Worm (Caenorhabditis elegans) whole organism, early embryonic: Measurements from ENCODE around the gene F14H3.5.

ENCODE experiments used
- F13C5.2 ChIP-seq: sonication (generic microtip); optimal IDR thresholded peaks from 2 replicates; lab custom pipeline; 2017; ENCODE audit warnings: mild to moderate bottlenecking, missing genetic modification characterization, inconsistent platforms, missing compliant biosample characterization
- aly-1 ChIP-seq: sonication (generic microtip); optimal IDR thresholded peaks from 2 replicates; lab custom pipeline; 2016; ENCODE audit warnings: missing genetic modification characterization, missing compliant biosample characterization
- ama-1 ChIP-seq: fragments of 150-350 bp; optimal IDR thresholded peaks from 2 replicates; lab custom pipeline; 2014
- ceh-13 ChIP-seq: fragments of 200-800 bp; sonication (Bioruptor generic); optimal IDR thresholded peaks from 2 replicates; lab custom pipeline; 2018; ENCODE audit warnings: mild to moderate bottlenecking, missing genetic modification characterization, missing compliant biosample characterization
- ceh-36 ChIP-seq: sonication (generic microtip); optimal IDR thresholded peaks from 2 replicates; lab custom pipeline; 2016; ENCODE audit warnings: missing genetic modification characterization, inconsistent platforms, missing compliant biosample characterization
- flt-1 ChIP-seq: fragments of 200-800 bp; sonication (Bioruptor generic); IDR thresholded peaks from 2 replicates; pipeline ENCODE4 v1.3.6; 2022; ENCODE audit warnings: missing genetic modification characterization, missing compliant biosample characterization
- hmg-4 ChIP-seq: fragments of 200-800 bp; sonication (Bioruptor generic); optimal IDR thresholded peaks from 2 replicates; lab custom pipeline; 2018; ENCODE audit warnings: mild to moderate bottlenecking, missing genetic modification characterization, missing compliant biosample characterization
- pes-1 ChIP-seq: fragments of 200-800 bp; sonication (Bioruptor generic); IDR thresholded peaks from 2 replicates; pipeline ENCODE4 v1.3.6; 2022; ENCODE audit warnings: missing genetic modification reagents, missing genetic modification characterization, missing compliant biosample characterization
- sea-1 ChIP-seq: fragments of 200-800 bp; sonication (Bioruptor generic); conservative IDR thresholded peaks from 2 replicates; pipeline ENCODE4 v1.3.6; 2022; ENCODE audit warnings: missing genetic modification characterization, missing compliant biosample characterization
- tra-4 ChIP-seq: sonication (generic microtip); optimal IDR thresholded peaks from 2 replicates; lab custom pipeline; 2017; ENCODE audit warnings: missing genetic modification characterization, missing compliant biosample characterization

- TF ChIP-seq ama-1 (lab: Kevin White, UChicago) = no peak
- no peak for TF ChIP-seq F13C5.2
- no peak for TF ChIP-seq hmg-4 (GFP tag; lab: Kevin White, UChicago)
- TF ChIP-seq sea-1 (GFP tag; lab: Robert Waterston, UW) = no peak
- TF ChIP-seq aly-1 (tag; lab: Kevin White, UChicago) = no peak
- no peak for TF ChIP-seq tra-4 (tag; lab: Kevin White, UChicago)
- TF ChIP-seq flt-1 = no peak
- TF ChIP-seq ceh-36 = no peak
- TF ChIP-seq pes-1 (GFP tag; lab: Robert Waterston, UW) = no peak
- TF ChIP-seq ceh-13 (GFP tag; lab: Kevin White, UChicago) = no peak
Observed at ce11 chrV:16009564-16009963, 47.3 kb downstream of the F14H3.5 start, which contains the start of gene str-233.
